Fruit fly (Drosophila melanogaster) whole organism, embryonic: ENCODE measurements around the gene CG13716.

Experiments
- Ada2b ChIP-seq: fragments of 200-800 bp; sonication (Bioruptor generic); IDR thresholded peaks from 2 replicates; pipeline ENCODE4 v1.3.6; 2022; ENCODE audit warnings: missing biosample characterization, missing genetic modification characterization
- Blimp-1 ChIP-seq: fragments of 200-800 bp; sonication (Bioruptor generic); optimal IDR thresholded peaks from 3 replicates; lab custom pipeline; 2018; ENCODE audit warnings: missing biosample characterization, missing genetic modification characterization, mild to moderate bottlenecking, moderate library complexity, missing genetic modification reagents
- CG10267 ChIP-seq: fragments of 200-800 bp; sonication (Bioruptor generic); optimal IDR thresholded peaks from 2 replicates; lab custom pipeline; 2018; ENCODE audit warnings: missing biosample characterization, mild to moderate bottlenecking, missing genetic modification characterization, moderate library complexity
- CG13894 ChIP-seq: fragments of 200-800 bp; sonication (Bioruptor generic); optimal IDR thresholded peaks from 3 replicates; lab custom pipeline; 2018; ENCODE audit warnings: missing biosample characterization, mild to moderate bottlenecking, missing genetic modification characterization, moderate library complexity
- CG14441 ChIP-seq: fragments of 200-800 bp; sonication (Bioruptor generic); IDR thresholded peaks from 2 replicates; pipeline ENCODE4 v1.3.6; 2022; ENCODE audit warnings: missing biosample characterization, missing genetic modification characterization
- CG15011 ChIP-seq: fragments of 200-800 bp; sonication (Bioruptor generic); optimal IDR thresholded peaks from 3 replicates; lab custom pipeline; 2018; ENCODE audit warnings: missing biosample characterization, mild to moderate bottlenecking, missing genetic modification characterization
- CG15601 ChIP-seq: fragments of 200-800 bp; sonication (Bioruptor generic); optimal IDR thresholded peaks from 3 replicates; lab custom pipeline; 2019; ENCODE audit warnings: missing biosample characterization, mild to moderate bottlenecking, missing genetic modification characterization, moderate library complexity
- CG16815 ChIP-seq: fragments of 200-800 bp; sonication (Bioruptor generic); optimal IDR thresholded peaks from 3 replicates; lab custom pipeline; 2017; ENCODE audit warnings: missing biosample characterization, mild to moderate bottlenecking, missing genetic modification characterization
- CG17328 ChIP-seq: fragments of 200-800 bp; sonication (Bioruptor generic); IDR thresholded peaks from 2 replicates; pipeline ENCODE4 v1.3.6; 2022; ENCODE audit warnings: missing biosample characterization, missing genetic modification characterization
- CG18599 ChIP-seq: fragments of 200-800 bp; sonication (Bioruptor generic); optimal IDR thresholded peaks from 3 replicates; lab custom pipeline; 2017; ENCODE audit warnings: missing biosample characterization, missing genetic modification characterization, mild to moderate bottlenecking, moderate library complexity, missing genetic modification reagents
- CG2202 ChIP-seq: fragments of 200-800 bp; sonication (Bioruptor generic); optimal IDR thresholded peaks from 2 replicates; lab custom pipeline; 2018; ENCODE audit warnings: missing biosample characterization, mild to moderate bottlenecking, missing genetic modification characterization
- CG43689 ChIP-seq: fragments of 200-800 bp; sonication (Bioruptor generic); IDR thresholded peaks from 2 replicates; pipeline ENCODE4 v1.3.6; 2022; ENCODE audit warnings: missing biosample characterization, missing genetic modification characterization
- CG5180 ChIP-seq: fragments of 200-800 bp; sonication (Bioruptor generic); optimal IDR thresholded peaks from 3 replicates; lab custom pipeline; 2017; ENCODE audit warnings: missing biosample characterization, missing genetic modification characterization, mild to moderate bottlenecking, moderate library complexity, missing genetic modification reagents
- CG6254 ChIP-seq: fragments of 200-800 bp; sonication (Bioruptor generic); optimal IDR thresholded peaks from 3 replicates; lab custom pipeline; 2017; ENCODE audit warnings: mild to moderate bottlenecking, missing biosample characterization, missing genetic modification reagents, missing genetic modification characterization
- CG7271 ChIP-seq: fragments of 200-800 bp; sonication (Bioruptor generic); optimal IDR thresholded peaks from 2 replicates; lab custom pipeline; 2018; ENCODE audit warnings: missing biosample characterization, mild to moderate bottlenecking, missing genetic modification characterization, moderate library complexity
- CG8089 ChIP-seq: fragments of 200-800 bp; sonication (Bioruptor generic); optimal IDR thresholded peaks from 3 replicates; lab custom pipeline; 2016; ENCODE audit warnings: missing biosample characterization, missing genetic modification characterization
- Eip74EF ChIP-seq, 2 experiments: fragments of 200-800 bp in 1 of 2; fragments of >200 bp in 1 of 2; sonication (Bioruptor generic) in 1 of 2; optimal IDR thresholded peaks; 2 replicates each; lab custom pipeline; 2017 to 2019; ENCODE audit warnings: missing biosample characterization in 2 of 2, missing genetic modification characterization in 2 of 2, mild to moderate bottlenecking in 1 of 2, moderate library complexity in 1 of 2
- GATAe ChIP-seq: fragments of 200-800 bp; sonication (Bioruptor generic); conservative IDR thresholded peaks from 2 replicates; pipeline ENCODE4 v1.3.6; 2022; ENCODE audit warnings: missing biosample characterization, missing genetic modification characterization
- HmgD ChIP-seq: fragments of 200-800 bp; sonication (Bioruptor generic); optimal IDR thresholded peaks from 3 replicates; lab custom pipeline; 2016; ENCODE audit warnings: missing biosample characterization, missing genetic modification characterization
- Hmr ChIP-seq: fragments of 200-800 bp; sonication (Bioruptor generic); optimal IDR thresholded peaks from 3 replicates; lab custom pipeline; 2017; ENCODE audit warnings: mild to moderate bottlenecking, missing biosample characterization, missing genetic modification reagents, missing genetic modification characterization
- Hr3 ChIP-seq: fragments of 200-800 bp; sonication (Bioruptor generic); optimal IDR thresholded peaks from 3 replicates; lab custom pipeline; 2016; ENCODE audit warnings: missing biosample characterization, missing genetic modification characterization
- Meics ChIP-seq: fragments of 200-800 bp; sonication (Bioruptor generic); optimal IDR thresholded peaks from 2 replicates; lab custom pipeline; 2017; ENCODE audit warnings: missing biosample characterization, mild to moderate bottlenecking, missing genetic modification characterization
- Ptx1 ChIP-seq: fragments of 200-800 bp; sonication (Bioruptor generic); IDR thresholded peaks from 2 replicates; pipeline ENCODE4 v1.3.6; 2022; ENCODE audit warnings: missing biosample characterization, missing genetic modification characterization
- Rfx ChIP-seq: fragments of 200-800 bp; sonication (Bioruptor generic); IDR thresholded peaks from 2 replicates; pipeline ENCODE4 v1.3.6; 2022; ENCODE audit warnings: missing biosample characterization, missing genetic modification characterization
- Vsx1 ChIP-seq: fragments of 200-800 bp; sonication (Bioruptor generic); optimal IDR thresholded peaks from 2 replicates; lab custom pipeline; 2017; ENCODE audit warnings: missing biosample characterization, mild to moderate bottlenecking, missing genetic modification characterization, missing genetic modification reagents
- ab ChIP-seq: fragments of 200-800 bp; sonication (Bioruptor generic); optimal IDR thresholded peaks from 2 replicates; lab custom pipeline; 2016; ENCODE audit warnings: missing biosample characterization, missing genetic modification characterization
- ash1 ChIP-seq: fragments of 200-800 bp; sonication (Bioruptor generic); optimal IDR thresholded peaks from 2 replicates; lab custom pipeline; 2018; ENCODE audit warnings: missing biosample characterization, mild to moderate bottlenecking, missing genetic modification characterization
- cad ChIP-seq: fragments of >200 bp; optimal IDR thresholded peaks from 2 replicates; lab custom pipeline; 2017; ENCODE audit warnings: missing biosample characterization, missing genetic modification characterization
- dysf ChIP-seq: fragments of 200-800 bp; sonication (Bioruptor generic); IDR thresholded peaks from 3 replicates; pipeline ENCODE4 v1.3.6; 2022; ENCODE audit warnings: missing biosample characterization, missing genetic modification characterization
- fd96Cb ChIP-seq: fragments of 200-800 bp; sonication (Bioruptor generic); optimal IDR thresholded peaks from 2 replicates; lab custom pipeline; 2018; ENCODE audit warnings: missing biosample characterization, mild to moderate bottlenecking, missing genetic modification characterization, moderate library complexity
- gem ChIP-seq: fragments of 200-800 bp; sonication (Bioruptor generic); optimal IDR thresholded peaks from 2 replicates; lab custom pipeline; 2019; ENCODE audit warnings: missing biosample characterization, mild to moderate bottlenecking, missing genetic modification characterization, moderate library complexity
- lab ChIP-seq: fragments of 200-800 bp; sonication (Bioruptor generic); optimal IDR thresholded peaks from 3 replicates; lab custom pipeline; 2017; ENCODE audit warnings: missing biosample characterization, missing genetic modification characterization, mild to moderate bottlenecking, moderate library complexity, missing genetic modification reagents
- maf-S ChIP-seq: fragments of 200-800 bp; sonication (Bioruptor generic); optimal IDR thresholded peaks from 2 replicates; lab custom pipeline; 2016; ENCODE audit warnings: missing biosample characterization, missing genetic modification characterization
- oc ChIP-seq: fragments of 200-800 bp; sonication (Bioruptor generic); optimal IDR thresholded peaks from 2 replicates; lab custom pipeline; 2018; ENCODE audit warnings: missing biosample characterization, mild to moderate bottlenecking, missing genetic modification characterization, moderate library complexity
- pan ChIP-seq, 4 experiments: fragments of >200 bp in 3 of 4; fragments of 200-800 bp in 1 of 4; sonication (Bioruptor generic) in 1 of 4; optimal IDR thresholded peaks in 3 of 4; IDR thresholded peaks in 1 of 4; 2 replicates each; pipeline versions ENCODE4 v1.3.6 to Lab custom; 2017 to 2022; ENCODE audit warnings: missing biosample characterization in 2 of 4, missing genetic modification characterization in 2 of 4, mixed read lengths in 1 of 4
- pita ChIP-seq: fragments of 200-800 bp; sonication (Bioruptor generic); optimal IDR thresholded peaks from 2 replicates; lab custom pipeline; 2017; ENCODE audit warnings: missing biosample characterization, mild to moderate bottlenecking, missing genetic modification characterization
- prd ChIP-seq, 3 experiments: fragments of >200 bp in 2 of 3; fragments of 200-800 bp in 1 of 3; sonication (Bioruptor generic) in 1 of 3; optimal IDR thresholded peaks in 2 of 3; IDR thresholded peaks in 1 of 3; 2 replicates in 2 of 3; 3 replicates in 1 of 3; pipeline versions ENCODE4 v1.3.6 to Lab custom; 2017 to 2022; ENCODE audit warnings: missing biosample characterization in 1 of 3, missing genetic modification characterization in 1 of 3
- ranshi ChIP-seq: fragments of 200-800 bp; sonication (Bioruptor generic); IDR thresholded peaks from 2 replicates; pipeline ENCODE4 v1.3.6; 2022; ENCODE audit warnings: missing biosample characterization, missing genetic modification characterization
- row ChIP-seq: fragments of 200-800 bp; sonication (Bioruptor generic); IDR thresholded peaks from 3 replicates; pipeline ENCODE4 v1.3.6; 2022; ENCODE audit warnings: missing biosample characterization, missing genetic modification characterization
- salm ChIP-seq: fragments of 200-800 bp; sonication (Bioruptor generic); optimal IDR thresholded peaks from 2 replicates; lab custom pipeline; 2018; ENCODE audit warnings: missing biosample characterization, mild to moderate bottlenecking, missing genetic modification characterization
- schlank ChIP-seq: fragments of 200-800 bp; sonication (Bioruptor generic); optimal IDR thresholded peaks from 2 replicates; lab custom pipeline; 2018; ENCODE audit warnings: missing biosample characterization, mild to moderate bottlenecking, missing genetic modification characterization
- scrt ChIP-seq: fragments of 200-800 bp; sonication (Bioruptor generic); optimal IDR thresholded peaks from 2 replicates; lab custom pipeline; 2018; ENCODE audit warnings: missing biosample characterization, mild to moderate bottlenecking, missing genetic modification characterization, moderate library complexity
- sd ChIP-seq: fragments of 200-800 bp; sonication (Bioruptor generic); optimal IDR thresholded peaks from 3 replicates; lab custom pipeline; 2018; ENCODE audit warnings: missing biosample characterization, mild to moderate bottlenecking, missing genetic modification characterization, moderate library complexity
- sisA ChIP-seq: fragments of 200-800 bp; sonication (Bioruptor generic); IDR thresholded peaks from 2 replicates; pipeline ENCODE4 v1.3.6; 2022; ENCODE audit warnings: missing biosample characterization, missing genetic modification characterization
- slbo ChIP-seq: fragments of 200-800 bp; sonication (Bioruptor generic); IDR thresholded peaks from 2 replicates; pipeline ENCODE4 v1.3.6; 2022; ENCODE audit warnings: missing biosample characterization, missing genetic modification characterization
- stc ChIP-seq: fragments of 200-800 bp; sonication (Bioruptor generic); IDR thresholded peaks from 2 replicates; pipeline ENCODE4 v1.3.6; 2022; ENCODE audit warnings: missing biosample characterization, missing genetic modification characterization
- unpg ChIP-seq: fragments of 200-800 bp; sonication (Bioruptor generic); optimal IDR thresholded peaks from 3 replicates; lab custom pipeline; 2018; ENCODE audit warnings: missing biosample characterization, mild to moderate bottlenecking, missing genetic modification characterization, moderate library complexity
- yki ChIP-seq: fragments of >200 bp; optimal IDR thresholded peaks from 3 replicates; lab custom pipeline; 2018
- zfh1 ChIP-seq: fragments of 200-800 bp; sonication (Bioruptor generic); IDR thresholded peaks from 3 replicates; pipeline ENCODE4 v1.3.6; 2022; ENCODE audit warnings: missing biosample characterization, missing genetic modification characterization

CG13716 gene

dm6 chr3L:4603439-4603838 lies 31.1 kb downstream of the CG13716 start (continued):
- TF ChIP-seq CG15601 (tag; lab: Kevin White, UChicago): peak; percentile 23
- peak; percentile 70 for TF ChIP-seq dysf (GFP tag; lab: Robert Waterston, UW)
- peak; percentile 34 for TF ChIP-seq Hr3 (GFP tag; lab: Kevin White, UChicago)
- TF ChIP-seq salm (tag; lab: Kevin White, UChicago): no peak
- TF ChIP-seq lab (GFP tag; lab: Kevin White, UChicago): peak; percentile 65
- TF ChIP-seq prd (optimal IDR thresholded peaks at IDR 0.05; lab: Kevin White, UChicago): no peak
- TF ChIP-seq prd (GFP tag; IDR thresholded peaks at IDR 0.05; lab: Robert Waterston, UW): peak; percentile 63
- peak; percentile 40 for TF ChIP-seq Hmr (GFP tag; lab: Kevin White, UChicago)
- peak; percentile 69 for TF ChIP-seq unpg (GFP tag; lab: Kevin White, UChicago)
- peak; percentile 5 for TF ChIP-seq scrt (GFP tag; lab: Kevin White, UChicago)
- TF ChIP-seq gem: peak; percentile 75
- TF ChIP-seq Blimp-1: peak; percentile 59
- 0 out of 2 replicates have a peak, but pooled peaks have one; percentile 14 for TF ChIP-seq GATAe (GFP tag; lab: Robert Waterston, UW)
- no peak for TF ChIP-seq CG5180 (GFP tag; lab: Kevin White, UChicago)
- TF ChIP-seq ranshi (GFP tag; lab: Robert Waterston, UW): peak; percentile 40; the same call in 1 of the 2 replicates
- TF ChIP-seq CG17328 (GFP tag; lab: Robert Waterston, UW): peak; percentile 64
- TF ChIP-seq sd (tag; lab: Kevin White, UChicago): peak; percentile 5
- peak; percentile 34 for TF ChIP-seq Meics (GFP tag; lab: Kevin White, UChicago)
- no peak for TF ChIP-seq CG8089 (GFP tag; lab: Kevin White, UChicago)
- TF ChIP-seq Vsx1 (GFP tag; lab: Kevin White, UChicago): peak; percentile 40
- TF ChIP-seq CG13894: peak; percentile 40
- TF ChIP-seq CG10267 (tag; lab: Kevin White, UChicago): peak; percentile 39
- no peak for TF ChIP-seq cad (GFP tag; lab: Kevin White, UChicago)
- TF ChIP-seq slbo (GFP tag; lab: Robert Waterston, UW): peak; percentile 62
- no peak for TF ChIP-seq pan (optimal IDR thresholded peaks at IDR 0.05; lab: Kevin White, UChicago)
- TF ChIP-seq pan (GFP tag; optimal IDR thresholded peaks at IDR 0.05 in 1 of 2, IDR thresholded peaks at IDR 0.05 in 1 of 2): peak in 1 of 2 experiments; percentile 41
- TF ChIP-seq stc (GFP tag; lab: Robert Waterston, UW): peak; percentile 57
- peak; percentile 63 for TF ChIP-seq Ptx1
- no peak for TF ChIP-seq pita (GFP tag; lab: Kevin White, UChicago)
- peak; percentile 32 for TF ChIP-seq fd96Cb (tag; lab: Kevin White, UChicago)
- peak; percentile 12 for TF ChIP-seq CG6254
- TF ChIP-seq HmgD (GFP tag; lab: Kevin White, UChicago): no peak
- TF ChIP-seq CG16815 (GFP tag; lab: Kevin White, UChicago): no peak
- peak; percentile 72 for TF ChIP-seq Rfx (GFP tag; lab: Robert Waterston, UW)
- TF ChIP-seq maf-S (GFP tag; lab: Kevin White, UChicago): no peak
- 0 out of 3 replicates have a peak, but pooled peaks have one; percentile 36 for TF ChIP-seq zfh1 (GFP tag; lab: Robert Waterston, UW)
- no peak for TF ChIP-seq CG7271
- peak in 1 of 2 experiments; percentile 19 for TF ChIP-seq Eip74EF (GFP tag; optimal IDR thresholded peaks at IDR 0.05; lab: Kevin White, UChicago)
- no peak for TF ChIP-seq ash1 (GFP tag; lab: Kevin White, UChicago)
- TF ChIP-seq schlank (tag; lab: Kevin White, UChicago): no peak
- TF ChIP-seq CG14441 (GFP tag; lab: Robert Waterston, UW): peak; percentile 47
- peak; percentile 65 for TF ChIP-seq CG18599 (GFP tag; lab: Kevin White, UChicago)
- peak; percentile 46; the same call in 1 of the 2 replicates for TF ChIP-seq CG43689 (GFP tag; lab: Robert Waterston, UW)
- TF ChIP-seq oc (tag; lab: Kevin White, UChicago): peak; percentile 19
- peak; percentile 56 for TF ChIP-seq sisA (GFP tag; lab: Robert Waterston, UW)
- TF ChIP-seq CG15011 (GFP tag; lab: Kevin White, UChicago): no peak
- peak; percentile 54 for TF ChIP-seq Ada2b
- no peak for TF ChIP-seq yki (lab: Kevin White, UChicago)
- peak; percentile 62 for TF ChIP-seq row (GFP tag; lab: Robert Waterston, UW)
- TF ChIP-seq CG2202 (tag; lab: Kevin White, UChicago): no peak
- TF ChIP-seq ab (GFP tag; lab: Kevin White, UChicago): no peak
